Worm (Caenorhabditis elegans) whole organism, young adult: ENCODE measurements around the gene srlf-14.
A peak's percentile ranks its signal among the peaks of the same experiment; 100 is the strongest.

ENCODE experiments used
- C06A6.2 ChIP-seq: fragments of 200-800 bp; sonication (Bioruptor generic); conservative IDR thresholded peaks from 2 replicates; pipeline ENCODE4 v1.3.6; 2022; ENCODE audit warnings: missing genetic modification characterization, missing compliant biosample characterization
- F22D6.2 ChIP-seq: sonication (generic microtip); optimal IDR thresholded peaks from 2 replicates; lab custom pipeline; 2016; ENCODE audit warnings: mild to moderate bottlenecking, missing genetic modification characterization, missing compliant biosample characterization
- F52B5.7 ChIP-seq: sonication (generic microtip); optimal IDR thresholded peaks from 2 replicates; lab custom pipeline; 2016; ENCODE audit warnings: mild to moderate bottlenecking, missing genetic modification characterization, missing compliant biosample characterization
- K11D2.4 ChIP-seq: fragments of 200-800 bp; sonication (Bioruptor generic); IDR thresholded peaks from 2 replicates; pipeline ENCODE4 v1.3.6; 2022; ENCODE audit warnings: missing genetic modification reagents, missing genetic modification characterization, missing compliant biosample characterization
- K12H6.12 ChIP-seq: fragments of 200-800 bp; sonication (Bioruptor generic); optimal IDR thresholded peaks from 2 replicates; lab custom pipeline; 2018; ENCODE audit warnings: mild to moderate bottlenecking, missing genetic modification characterization, missing compliant biosample characterization
- T07F8.4 ChIP-seq: sonication (generic microtip); optimal IDR thresholded peaks from 2 replicates; lab custom pipeline; 2016; ENCODE audit warnings: mild to moderate bottlenecking, missing genetic modification characterization, moderate library complexity, missing compliant biosample characterization
- T26A5.8 ChIP-seq: sonication (generic microtip); optimal IDR thresholded peaks from 2 replicates; lab custom pipeline; 2016; ENCODE audit warnings: missing genetic modification characterization, missing compliant biosample characterization
- Y53G8AR.9 ChIP-seq: fragments of 200-800 bp; sonication (Bioruptor generic); conservative IDR thresholded peaks from 2 replicates; pipeline ENCODE4 v1.3.6; 2022; ENCODE audit warnings: missing genetic modification reagents, missing genetic modification characterization, missing compliant biosample characterization
- Y67H2A.10 ChIP-seq: fragments of 200-800 bp; sonication (Bioruptor generic); conservative IDR thresholded peaks from 2 replicates; pipeline ENCODE4 v1.3.6; 2022; ENCODE audit warnings: missing genetic modification reagents, missing genetic modification characterization, missing compliant biosample characterization
- Y95B8A.8 ChIP-seq: fragments of 200-800 bp; sonication (Bioruptor generic); IDR thresholded peaks from 2 replicates; pipeline ENCODE4 v1.3.6; 2022; ENCODE audit warnings: missing genetic modification reagents, missing genetic modification characterization, missing compliant biosample characterization
- ZK185.1 ChIP-seq: sonication (generic microtip); optimal IDR thresholded peaks from 2 replicates; lab custom pipeline; 2016; ENCODE audit warnings: mild to moderate bottlenecking, missing genetic modification characterization, missing compliant biosample characterization; ENCODE audit not compliant: poor library complexity, severe bottlenecking
- ama-1 ChIP-seq, 3 experiments: fragments of 150-350 bp in 1 of 3; sonication (generic microtip) in 2 of 3; optimal IDR thresholded peaks; 2 replicates each; lab custom pipeline; 2014 to 2018; ENCODE audit warnings: missing biosample characterization in 2 of 3, missing genetic modification characterization in 2 of 3, missing genetic modification reagents in 2 of 3
- aptf-3 ChIP-seq: fragments of 200-800 bp; sonication (Bioruptor generic); IDR thresholded peaks from 2 replicates; pipeline ENCODE4 v1.3.6; 2022; ENCODE audit warnings: missing genetic modification characterization, missing compliant biosample characterization
- atf-7 ChIP-seq: sonication (generic microtip); optimal IDR thresholded peaks from 2 replicates; lab custom pipeline; 2017; ENCODE audit warnings: mild to moderate bottlenecking, missing genetic modification characterization, missing compliant biosample characterization
- athp-1 ChIP-seq: sonication (generic microtip); optimal IDR thresholded peaks from 2 replicates; lab custom pipeline; 2017; ENCODE audit warnings: mild to moderate bottlenecking, missing genetic modification characterization, missing compliant biosample characterization
- attf-5 ChIP-seq: fragments of 200-800 bp; sonication (Bioruptor generic); optimal IDR thresholded peaks from 2 replicates; lab custom pipeline; 2018; ENCODE audit warnings: mild to moderate bottlenecking, missing genetic modification characterization, missing compliant biosample characterization
- cebp-2 ChIP-seq: fragments of 200-800 bp; sonication (Bioruptor generic); IDR thresholded peaks from 2 replicates; pipeline ENCODE4 v1.3.6; 2022; ENCODE audit warnings: missing genetic modification characterization, missing compliant biosample characterization
- ceh-100 ChIP-seq: fragments of 200-800 bp; sonication (Bioruptor generic); IDR thresholded peaks from 2 replicates; pipeline ENCODE4 v1.3.6; 2022; ENCODE audit warnings: missing genetic modification reagents, missing genetic modification characterization, missing compliant biosample characterization
- ceh-27 ChIP-seq: fragments of 200-800 bp; sonication (Bioruptor generic); optimal IDR thresholded peaks from 2 replicates; lab custom pipeline; 2018; ENCODE audit warnings: mild to moderate bottlenecking, missing genetic modification characterization, moderate library complexity, missing compliant biosample characterization
- ceh-40 ChIP-seq: fragments of 200-800 bp; sonication (Bioruptor generic); IDR thresholded peaks from 2 replicates; pipeline ENCODE4 v1.3.6; 2022; ENCODE audit warnings: missing genetic modification characterization, missing compliant biosample characterization
- chd-7 ChIP-seq: sonication (generic microtip); optimal IDR thresholded peaks from 2 replicates; lab custom pipeline; 2016; ENCODE audit warnings: mild to moderate bottlenecking, missing genetic modification characterization, moderate library complexity, missing compliant biosample characterization
- die-1 ChIP-seq: sonication (generic microtip); optimal IDR thresholded peaks from 2 replicates; lab custom pipeline; 2016; ENCODE audit warnings: missing genotype, mild to moderate bottlenecking, missing genetic modification characterization, missing compliant biosample characterization
- dox-1 ChIP-seq: fragments of 200-800 bp; sonication (Bioruptor generic); IDR thresholded peaks from 2 replicates; pipeline ENCODE4 v1.3.6; 2022; ENCODE audit warnings: missing genetic modification reagents, missing genetic modification characterization, missing compliant biosample characterization
- egl-44 ChIP-seq: fragments of 200-800 bp; sonication (Bioruptor generic); IDR thresholded peaks from 2 replicates; pipeline ENCODE4 v1.3.6; 2022; ENCODE audit warnings: missing genetic modification reagents, missing genetic modification characterization, missing compliant biosample characterization
- egrh-3 ChIP-seq: fragments of 200-800 bp; sonication (Bioruptor generic); IDR thresholded peaks from 2 replicates; pipeline ENCODE4 v1.3.6; 2022; ENCODE audit warnings: missing genetic modification reagents, missing genetic modification characterization, missing compliant biosample characterization
- ekl-4 ChIP-seq: fragments of 200-800 bp; sonication (Bioruptor generic); IDR thresholded peaks from 2 replicates; pipeline ENCODE4 v1.3.6; 2022; ENCODE audit warnings: missing genetic modification reagents, missing genetic modification characterization, missing compliant biosample characterization
- fkh-3 ChIP-seq: sonication (generic microtip); optimal IDR thresholded peaks from 2 replicates; lab custom pipeline; 2016; ENCODE audit warnings: mild to moderate bottlenecking, missing genetic modification characterization, missing compliant biosample characterization
- gei-17 ChIP-seq: fragments of 200-800 bp; sonication (Bioruptor generic); optimal IDR thresholded peaks from 2 replicates; lab custom pipeline; 2018; ENCODE audit warnings: mild to moderate bottlenecking, missing genetic modification characterization, missing compliant biosample characterization
- hmg-1.2 ChIP-seq: fragments of 200-800 bp; sonication (Bioruptor generic); IDR thresholded peaks from 2 replicates; pipeline ENCODE4 v1.3.6; 2022; ENCODE audit warnings: missing genetic modification reagents, missing genetic modification characterization, missing compliant biosample characterization
- hrde-1 ChIP-seq: sonication (generic microtip); optimal IDR thresholded peaks from 2 replicates; lab custom pipeline; 2016; ENCODE audit warnings: missing genetic modification characterization, mild to moderate bottlenecking, missing compliant biosample characterization, moderate library complexity, missing genotype, missing genetic modification reagents, borderline replicate concordance
- let-607 ChIP-seq, 2 experiments: fragments of 200-800 bp in 1 of 2; sonication (Bioruptor generic) in 1 of 2; sonication (generic microtip) in 1 of 2; optimal IDR thresholded peaks; 2 replicates each; lab custom pipeline; 2016 to 2018; ENCODE audit warnings: mild to moderate bottlenecking in 2 of 2, missing compliant biosample characterization in 2 of 2, missing genetic modification characterization in 2 of 2, moderate library complexity in 2 of 2, missing genotype in 1 of 2
- lin-26 ChIP-seq: fragments of 200-800 bp; sonication (Bioruptor generic); IDR thresholded peaks from 2 replicates; pipeline ENCODE4 v1.3.6; 2022; ENCODE audit warnings: missing genetic modification reagents, missing genetic modification characterization, missing compliant biosample characterization
- lin-35 ChIP-seq, 3 experiments: fragments of 150-350 bp in 2 of 3; sonication (generic microtip) in 1 of 3; optimal IDR thresholded peaks; 2 replicates each; lab custom pipeline; 2014 to 2018; ENCODE audit warnings: missing biosample characterization in 3 of 3, missing genetic modification characterization in 3 of 3, missing genetic modification reagents in 3 of 3
- lin-40 ChIP-seq: sonication (generic microtip); optimal IDR thresholded peaks from 2 replicates; lab custom pipeline; 2016; ENCODE audit warnings: missing genetic modification characterization, mild to moderate bottlenecking, missing compliant biosample characterization, missing genotype, missing genetic modification reagents
- madf-10 ChIP-seq: sonication (generic microtip); optimal IDR thresholded peaks from 2 replicates; lab custom pipeline; 2016; ENCODE audit warnings: mild to moderate bottlenecking, missing genetic modification characterization, missing compliant biosample characterization
- mcd-1 ChIP-seq: fragments of 200-800 bp; sonication (Bioruptor generic); IDR thresholded peaks from 2 replicates; pipeline ENCODE4 v1.3.6; 2022; ENCODE audit warnings: missing genetic modification reagents, missing genetic modification characterization, missing compliant biosample characterization
- nfyb-1 ChIP-seq: fragments of 200-800 bp; sonication (Bioruptor generic); IDR thresholded peaks from 2 replicates; pipeline ENCODE4 v1.3.6; 2022; ENCODE audit warnings: missing genetic modification reagents, missing genetic modification characterization, missing compliant biosample characterization
- nhr-90 ChIP-seq: sonication (generic microtip); optimal IDR thresholded peaks from 2 replicates; lab custom pipeline; 2016; ENCODE audit warnings: missing genotype, mild to moderate bottlenecking, missing genetic modification characterization, missing compliant biosample characterization
- pbrm-1 ChIP-seq: fragments of 200-800 bp; sonication (Bioruptor generic); IDR thresholded peaks from 2 replicates; pipeline ENCODE4 v1.3.6; 2022; ENCODE audit warnings: missing genetic modification reagents, missing genetic modification characterization, missing compliant biosample characterization
- rcor-1 ChIP-seq: fragments of 200-800 bp; sonication (Bioruptor generic); IDR thresholded peaks from 2 replicates; pipeline ENCODE4 v1.3.6; 2022; ENCODE audit warnings: missing genetic modification reagents, missing genetic modification characterization, missing compliant biosample characterization
- somi-1 ChIP-seq: fragments of 200-800 bp; sonication (Bioruptor generic); optimal IDR thresholded peaks from 2 replicates; lab custom pipeline; 2018; ENCODE audit warnings: mild to moderate bottlenecking, missing genetic modification characterization, missing compliant biosample characterization
- tbp1 ChIP-seq: fragments of 200-800 bp; sonication (Bioruptor generic); optimal IDR thresholded peaks from 2 replicates; lab custom pipeline; 2018; ENCODE audit warnings: mild to moderate bottlenecking, missing genetic modification characterization, missing compliant biosample characterization
- tlf-1 ChIP-seq: fragments of 200-800 bp; sonication (Bioruptor generic); optimal IDR thresholded peaks from 2 replicates; lab custom pipeline; 2018; ENCODE audit warnings: mild to moderate bottlenecking, missing genetic modification characterization, missing compliant biosample characterization
- unc-62 ChIP-seq: fragments of 150-350 bp; optimal IDR thresholded peaks from 2 replicates; lab custom pipeline; 2014; ENCODE audit warnings: missing biosample characterization, missing genetic modification reagents, missing genetic modification characterization
- ztf-22 ChIP-seq: fragments of 200-800 bp; sonication (Bioruptor generic); optimal IDR thresholded peaks from 2 replicates; lab custom pipeline; 2018; ENCODE audit warnings: mild to moderate bottlenecking, missing genetic modification characterization, moderate library complexity, missing compliant biosample characterization
- ztf-3 ChIP-seq: fragments of 200-800 bp; sonication (Bioruptor generic); optimal IDR thresholded peaks from 2 replicates; lab custom pipeline; 2018; ENCODE audit warnings: mild to moderate bottlenecking, missing genetic modification characterization, missing compliant biosample characterization

The srlf-14 gene

ce11 chrIV:10935336-10935735 lies 41.2 kb upstream of the srlf-14 start (continued):
- TF ChIP-seq ama-1 (optimal IDR thresholded peaks at IDR 0.05; lab: Kevin White, UChicago) (peak; percentile 93), ama-1 (GFP tag; optimal IDR thresholded peaks at IDR 0.05; lab: Kevin White, UChicago) (no peak), T07F8.4 (tag; lab: Kevin White, UChicago) (no peak), Y53G8AR.9 (GFP tag; lab: Robert Waterston, UW) (peak; percentile 47; the same call in 1 of the 2 replicates), K12H6.12 (tag; lab: Kevin White, UChicago) (peak; percentile 71), pbrm-1 (peak; percentile 74), C06A6.2 (GFP tag; lab: Robert Waterston, UW) (peak; percentile 66; the same call in 1 of the 2 replicates), fkh-3 (tag; lab: Kevin White, UChicago) (no peak), Y67H2A.10 (GFP tag; lab: Robert Waterston, UW) (peak; percentile 70; the same call in 1 of the 2 replicates), F52B5.7 (tag; lab: Kevin White, UChicago) (peak; percentile 73), ceh-100 (GFP tag; lab: Robert Waterston, UW) (no peak), lin-35 (GFP tag; optimal IDR thresholded peaks at IDR 0.05; lab: Kevin White, UChicago) (peak in 1 of 3 experiments; percentile 85), ceh-40 (0 out of 2 replicates have a peak, but pooled peaks have one; percentile 27), ZK185.1 (tag; lab: Kevin White, UChicago) (peak; percentile 71), egl-44 (GFP tag; lab: Robert Waterston, UW) (peak; percentile 74), hrde-1 (tag; lab: Kevin White, UChicago) (no peak), athp-1 (tag; lab: Kevin White, UChicago) (no peak), egrh-3 (peak; percentile 29; the same call in 1 of the 2 replicates), Y95B8A.8 (GFP tag; lab: Robert Waterston, UW) (peak; percentile 88), dox-1 (peak; percentile 75), die-1 (tag; lab: Kevin White, UChicago) (peak; percentile 46), atf-7 (tag; lab: Kevin White, UChicago) (peak; percentile 74), tlf-1 (GFP tag; lab: Kevin White, UChicago) (peak; percentile 78), lin-26 (GFP tag; lab: Robert Waterston, UW) (0 out of 2 replicates have a peak, but pooled peaks have one; percentile 65), unc-62 (peak; percentile 73), gei-17 (GFP tag; lab: Kevin White, UChicago) (no peak), madf-10 (tag; lab: Kevin White, UChicago) (peak; percentile 59), ztf-22 (GFP tag; lab: Kevin White, UChicago) (peak; percentile 75), rcor-1 (GFP tag; lab: Robert Waterston, UW) (peak; percentile 29; the same call in 1 of the 2 replicates), nfyb-1 (GFP tag; lab: Robert Waterston, UW) (peak; percentile 85), hmg-1.2 (GFP tag; lab: Robert Waterston, UW) (peak; percentile 77), mcd-1 (GFP tag; lab: Robert Waterston, UW) (peak; percentile 76), attf-5 (peak; percentile 72), ceh-27 (GFP tag; lab: Kevin White, UChicago) (peak; percentile 83), K11D2.4 (peak; percentile 88), F22D6.2 (tag; lab: Kevin White, UChicago) (peak; percentile 18), chd-7 (tag; lab: Kevin White, UChicago) (peak; percentile 85), T26A5.8 (tag; lab: Kevin White, UChicago) (no peak), ztf-3 (GFP tag; lab: Kevin White, UChicago) (no peak), aptf-3 (GFP tag; lab: Robert Waterston, UW) (no peak), lin-40 (peak; percentile 51), nhr-90 (tag; lab: Kevin White, UChicago) (no peak), ekl-4 (GFP tag; lab: Robert Waterston, UW) (peak; percentile 85), cebp-2 (no peak), somi-1 (peak; percentile 91), let-607 (tag; optimal IDR thresholded peaks at IDR 0.05; lab: Kevin White, UChicago) (peak in 1 of 2 experiments; percentile 14), tbp1 (GFP tag; lab: Kevin White, UChicago) (peak; percentile 54)
- TF ChIP-seq, all 124 proteins: peak for 45
